Fruit fly (Drosophila melanogaster): Measurements from ENCODE around the gene CG32856.

CG32856 gene

dm6 chr3R:15989217-15989921 is 24.2 kb upstream of the CG32856 start (continued):
- peak in 1 of 2 experiments; percentile 98 for TF ChIP-seq tll (GFP tag; optimal IDR thresholded peaks at IDR 0.05)
- peak; percentile 6 for TF ChIP-seq Kr (GFP tag; optimal IDR thresholded peaks at IDR 0.05)

dm6 chr3R:15988353-15988752 is 23.2 kb upstream of the CG32856 start:
- TF ChIP-seq tap (tag; optimal IDR thresholded peaks at IDR 0.05): no peak
- peak; percentile 80 for TF ChIP-seq cad (GFP tag; optimal IDR thresholded peaks at IDR 0.05)
- peak; percentile 65 for TF ChIP-seq D (optimal IDR thresholded peaks at IDR 0.05)
- no peak for TF ChIP-seq D (GFP tag; optimal IDR thresholded peaks at IDR 0.05)
- peak in 1 of 2 experiments; percentile 90 for TF ChIP-seq tll (GFP tag; optimal IDR thresholded peaks at IDR 0.05)
- TF ChIP-seq zen (tag; optimal IDR thresholded peaks at IDR 0.05): peak; percentile 90

dm6 chr3R:15987064-15987649 is 22.0 kb upstream of the CG32856 start:
- TF ChIP-seq bsh (GFP tag; optimal IDR thresholded peaks at IDR 0.05) (peak in 1 of 2 experiments; percentile 6), nom (GFP tag; optimal IDR thresholded peaks at IDR 0.05) (peak; percentile 55), ase (GFP tag; IDR thresholded peaks at IDR 0.05) (no peak), CG34376 (GFP tag; optimal IDR thresholded peaks at IDR 0.05) (peak; percentile 47), pfk (GFP tag; optimal IDR thresholded peaks at IDR 0.05) (no peak), CG11723 (GFP tag; optimal IDR thresholded peaks at IDR 0.05) (no peak), CG10543 (GFP tag; optimal IDR thresholded peaks at IDR 0.05) (peak; percentile 34), Deaf1 (tag; optimal IDR thresholded peaks at IDR 0.05) (peak; percentile 66), sug (tag; optimal IDR thresholded peaks at IDR 0.05) (peak; percentile 18)

dm6 chr3R:15985762-15986214 is 20.6 kb upstream of the CG32856 start, which contains the start of gene srp:
Gene srp (plus strand): TSS chr3R:15986152.
- TF ChIP-seq tll (GFP tag; optimal IDR thresholded peaks at IDR 0.05) (no peak), Atf6 (GFP tag; IDR thresholded peaks at IDR 0.05) (no peak), GATAe (GFP tag; conservative IDR thresholded peaks at IDR 0.05) (peak; percentile 99), HmgZ (tag; optimal IDR thresholded peaks at IDR 0.05) (peak; percentile 7), kni (GFP tag; optimal IDR thresholded peaks at IDR 0.05) (no peak), CG10543 (GFP tag; optimal IDR thresholded peaks at IDR 0.05) (peak; percentile 80), CG15479 (GFP tag; optimal IDR thresholded peaks at IDR 0.05) (peak; percentile 96), corto (GFP tag; optimal IDR thresholded peaks at IDR 0.05) (no peak), Eip74EF (GFP tag; optimal IDR thresholded peaks at IDR 0.05) (no peak), Nf-YC (tag; optimal IDR thresholded peaks at IDR 0.05) (peak; percentile 90), cwo (GFP tag; optimal IDR thresholded peaks at IDR 0.05) (peak; percentile 100), sug (tag; optimal IDR thresholded peaks at IDR 0.05) (peak; percentile 91), maf-S (GFP tag; optimal IDR thresholded peaks at IDR 0.05) (no peak), CG18476 (GFP tag; optimal IDR thresholded peaks at IDR 0.05) (no peak), CG12155 (GFP tag; optimal IDR thresholded peaks at IDR 0.05) (peak; percentile 49), CG16779 (GFP tag; IDR thresholded peaks at IDR 0.05) (no peak), ci (GFP tag; IDR thresholded peaks at IDR 0.05) (0 out of 3 replicates have a peak, but pooled peaks have one; percentile 43), crc (GFP tag; optimal IDR thresholded peaks at IDR 0.05) (no peak), schlank (tag; optimal IDR thresholded peaks at IDR 0.05) (no peak), Pdp1 (GFP tag; optimal IDR thresholded peaks at IDR 0.05) (peak in 1 of 2 experiments; percentile 74), CG12236 (GFP tag; optimal IDR thresholded peaks at IDR 0.05) (no peak), Adf1 (GFP tag; IDR thresholded peaks at IDR 0.05) (peak; percentile 16; the same call in 1 of the 2 replicates), sd (tag; optimal IDR thresholded peaks at IDR 0.05) (peak; percentile 49), lab (GFP tag; optimal IDR thresholded peaks at IDR 0.05) (peak; percentile 29), nerfin-1 (tag; optimal IDR thresholded peaks at IDR 0.05) (no peak), Ssrp (tag; optimal IDR thresholded peaks at IDR 0.05) (no peak), CTCF (GFP tag; optimal IDR thresholded peaks at IDR 0.05) (no peak), CG16863 (GFP tag; optimal IDR thresholded peaks at IDR 0.05) (no peak), Oaz (GFP tag; IDR thresholded peaks at IDR 0.05) (no peak), CG16815 (GFP tag; optimal IDR thresholded peaks at IDR 0.05) (no peak)

All from whole organism, embryonic.